In the genomic region with DNA sequence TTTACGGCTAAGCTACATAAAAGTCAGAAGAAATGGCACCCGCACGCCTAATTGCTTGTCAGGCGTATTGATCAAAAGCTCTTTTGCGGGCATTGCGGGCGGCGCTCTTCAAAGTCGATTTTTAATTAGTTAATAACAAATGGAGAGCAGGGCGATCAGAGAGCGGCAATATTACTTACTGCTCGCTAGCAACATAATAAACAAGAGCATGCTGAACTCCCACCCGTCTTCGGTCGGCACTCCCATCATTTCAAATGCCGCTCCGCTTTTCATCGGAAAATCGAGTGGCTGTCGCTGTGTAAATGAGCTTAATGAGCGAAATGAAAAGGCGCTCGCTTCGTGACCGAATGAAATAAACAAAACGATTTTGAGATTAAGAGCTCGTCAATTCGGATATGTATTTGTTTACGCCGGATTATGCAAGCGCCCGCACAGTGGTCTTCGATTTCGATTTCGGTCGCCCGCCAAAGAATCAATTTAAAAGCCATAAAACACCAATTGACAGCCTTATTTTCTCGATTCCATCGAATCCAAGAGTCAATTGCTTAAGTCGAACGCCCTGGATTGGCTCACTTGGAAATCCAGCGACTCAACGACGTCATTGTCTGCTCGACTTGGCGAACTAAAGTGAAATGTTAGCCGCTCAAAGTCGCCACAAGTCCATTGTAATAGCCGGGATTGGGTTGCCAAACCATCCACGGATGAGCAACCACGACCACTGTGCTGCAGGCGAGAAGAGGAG, we compare ENCODE assay signal across 1 fruit fly cellular context.
A peak's percentile ranks its signal among the peaks of the same experiment; 100 is the strongest.
TF ChIP-seq lines count a peak whose summit lies in the region.

No protein-coding gene starts in this region.

TF ChIP-seq in whole organism, embryonic, 481 proteins besides CTCF, POLR2A, EP300 and RAD21 (continued from another document and continues in another):
- peak; percentile 66 for TF ChIP-seq CG12769 (tag; optimal IDR thresholded peaks at IDR 0.05; lab: Kevin White, UChicago)
- peak; percentile 66 for TF ChIP-seq NC2β (GFP tag; optimal IDR thresholded peaks at IDR 0.05; lab: Kevin White, UChicago)
- TF ChIP-seq CG7928 (GFP tag; optimal IDR thresholded peaks at IDR 0.05; lab: Kevin White, UChicago): peak; percentile 39
- TF ChIP-seq CG31365 (tag; optimal IDR thresholded peaks at IDR 0.05; lab: Kevin White, UChicago): peak; percentile 33
- no peak; the same call in 2 of the 3 replicates for TF ChIP-seq sr (GFP tag; IDR thresholded peaks at IDR 0.05; lab: Robert Waterston, UW)
- peak; percentile 27 for TF ChIP-seq gsb-n (tag; optimal IDR thresholded peaks at IDR 0.05; lab: Kevin White, UChicago)
- no peak for TF ChIP-seq Scr (GFP tag; IDR thresholded peaks at IDR 0.05; lab: Robert Waterston, UW; ENCODE audit: partially characterized antibody)
- TF ChIP-seq Max (GFP tag; optimal IDR thresholded peaks at IDR 0.05; lab: Kevin White, UChicago): peak; percentile 53
- peak; percentile 30 for TF ChIP-seq CG13123 (GFP tag; optimal IDR thresholded peaks at IDR 0.05; lab: Kevin White, UChicago)
- TF ChIP-seq Doc3 (GFP tag; IDR thresholded peaks at IDR 0.05; lab: Robert Waterston, UW; ENCODE audit: partially characterized antibody): no peak
- TF ChIP-seq Dfd (GFP tag; optimal IDR thresholded peaks at IDR 0.05; lab: Kevin White, UChicago): no peak
- peak; percentile 61 for TF ChIP-seq Myb (GFP tag; optimal IDR thresholded peaks at IDR 0.05; lab: Kevin White, UChicago)
- TF ChIP-seq Gsc (GFP tag; IDR thresholded peaks at IDR 0.05; lab: Robert Waterston, UW): peak; percentile 78
- TF ChIP-seq Atf3 (GFP tag; optimal IDR thresholded peaks at IDR 0.05; lab: Kevin White, UChicago): peak; percentile 63
- TF ChIP-seq CG3407 (GFP tag; optimal IDR thresholded peaks at IDR 0.05; lab: Kevin White, UChicago): peak; percentile 72
- peak; percentile 44 for TF ChIP-seq p53 (GFP tag; optimal IDR thresholded peaks at IDR 0.05; lab: Kevin White, UChicago)
- TF ChIP-seq ara (GFP tag; IDR thresholded peaks at IDR 0.05; lab: Robert Waterston, UW): peak; percentile 70
- TF ChIP-seq cwo (GFP tag; optimal IDR thresholded peaks at IDR 0.05; lab: Kevin White, UChicago): peak; percentile 55
- peak; percentile 56; the same call in 1 of the 2 replicates for TF ChIP-seq H2.0 (GFP tag; IDR thresholded peaks at IDR 0.05; lab: Robert Waterston, UW)
- peak; percentile 85; the same call in 2 of the 3 replicates for TF ChIP-seq CG11695 (GFP tag; IDR thresholded peaks at IDR 0.05; lab: Robert Waterston, UW)
- peak; percentile 63 for TF ChIP-seq CG32772 (GFP tag; IDR thresholded peaks at IDR 0.05; lab: Robert Waterston, UW)
- TF ChIP-seq Chrac-16 (GFP tag; optimal IDR thresholded peaks at IDR 0.05; lab: Kevin White, UChicago): peak; percentile 73
- TF ChIP-seq tna (GFP tag; IDR thresholded peaks at IDR 0.05; lab: Robert Waterston, UW; ENCODE audit: partially characterized antibody): no peak
- peak; percentile 62 for TF ChIP-seq Poxn (GFP tag; IDR thresholded peaks at IDR 0.05; lab: Robert Waterston, UW)
- peak; percentile 58 for TF ChIP-seq CG16815 (GFP tag; optimal IDR thresholded peaks at IDR 0.05; lab: Kevin White, UChicago)
- TF ChIP-seq chm (GFP tag; IDR thresholded peaks at IDR 0.05; lab: Robert Waterston, UW): no peak; the same call in 1 of the 2 replicates
- TF ChIP-seq Xrp1 (GFP tag; IDR thresholded peaks at IDR 0.05; lab: Robert Waterston, UW): peak; percentile 64
- TF ChIP-seq CG3726 (GFP tag; IDR thresholded peaks at IDR 0.05; lab: Robert Waterston, UW): 0 out of 3 replicates have a peak, but pooled peaks have one; percentile 57
- TF ChIP-seq CG10959 (GFP tag; IDR thresholded peaks at IDR 0.05; lab: Robert Waterston, UW): peak; percentile 40; the same call in 1 of the 2 replicates
- TF ChIP-seq ase (GFP tag; IDR thresholded peaks at IDR 0.05; lab: Robert Waterston, UW): peak; percentile 74
- TF ChIP-seq CG31388 (GFP tag; optimal IDR thresholded peaks at IDR 0.05; lab: Kevin White, UChicago): no peak
- peak; percentile 65 for TF ChIP-seq CG6813 (GFP tag; optimal IDR thresholded peaks at IDR 0.05; lab: Kevin White, UChicago)
- TF ChIP-seq CG6683 (GFP tag; optimal IDR thresholded peaks at IDR 0.05; lab: Kevin White, UChicago): no peak
- peak; percentile 82 for TF ChIP-seq CG4820 (GFP tag; optimal IDR thresholded peaks at IDR 0.05; lab: Kevin White, UChicago)
- peak; percentile 79 for TF ChIP-seq ken (GFP tag; IDR thresholded peaks at IDR 0.05; lab: Robert Waterston, UW)
- peak; percentile 86 for TF ChIP-seq CG10209 (GFP tag; optimal IDR thresholded peaks at IDR 0.05; lab: Kevin White, UChicago)
- no peak for TF ChIP-seq CG17912 (GFP tag; optimal IDR thresholded peaks at IDR 0.05; lab: Kevin White, UChicago)
- TF ChIP-seq danr (GFP tag; IDR thresholded peaks at IDR 0.05; lab: Robert Waterston, UW): peak; percentile 80
- peak; percentile 52 for TF ChIP-seq fd64A (GFP tag; optimal IDR thresholded peaks at IDR 0.05; lab: Kevin White, UChicago)
- 0 out of 2 replicates have a peak, but pooled peaks have one; percentile 55 for TF ChIP-seq sim (GFP tag; IDR thresholded peaks at IDR 0.05; lab: Robert Waterston, UW)
- TF ChIP-seq CG17361 (GFP tag; IDR thresholded peaks at IDR 0.05; lab: Robert Waterston, UW): peak; percentile 92
- TF ChIP-seq CG4328 (GFP tag; optimal IDR thresholded peaks at IDR 0.05; lab: Kevin White, UChicago): peak; percentile 49
- TF ChIP-seq bsh (GFP tag; optimal IDR thresholded peaks at IDR 0.05; lab: Kevin White, UChicago): peak in 1 of 2 experiments; percentile 71
- no peak for TF ChIP-seq Hr39 (optimal IDR thresholded peaks at IDR 0.05; lab: Kevin White, UChicago)
- TF ChIP-seq CG14965 (GFP tag; optimal IDR thresholded peaks at IDR 0.05; lab: Kevin White, UChicago; ENCODE audit: borderline replicate concordance): no peak
- TF ChIP-seq fd96Cb (tag; optimal IDR thresholded peaks at IDR 0.05; lab: Kevin White, UChicago): peak; percentile 84
- no peak for TF ChIP-seq gfzf (GFP tag; optimal IDR thresholded peaks at IDR 0.05; lab: Kevin White, UChicago)
- TF ChIP-seq Oaz (GFP tag; IDR thresholded peaks at IDR 0.05; lab: Robert Waterston, UW): peak; percentile 72
- peak; percentile 76 for TF ChIP-seq CG13775 (GFP tag; optimal IDR thresholded peaks at IDR 0.05; lab: Kevin White, UChicago)
- peak; percentile 44 for TF ChIP-seq CG4854 (GFP tag; optimal IDR thresholded peaks at IDR 0.05; lab: Kevin White, UChicago)
- TF ChIP-seq CG2678 (tag; optimal IDR thresholded peaks at IDR 0.05; lab: Kevin White, UChicago): peak; percentile 90
- TF ChIP-seq CG10654 (GFP tag; optimal IDR thresholded peaks at IDR 0.05; lab: Kevin White, UChicago): peak; percentile 81
- TF ChIP-seq emc (GFP tag; optimal IDR thresholded peaks at IDR 0.05; lab: Kevin White, UChicago): peak; percentile 52
- TF ChIP-seq sisA (GFP tag; IDR thresholded peaks at IDR 0.05; lab: Robert Waterston, UW): peak; percentile 91
- peak; percentile 71 for TF ChIP-seq CG6854 (GFP tag; optimal IDR thresholded peaks at IDR 0.05; lab: Kevin White, UChicago)
- TF ChIP-seq yki (optimal IDR thresholded peaks at IDR 0.05; lab: Kevin White, UChicago): no peak
- no peak for TF ChIP-seq B-H2 (GFP tag; optimal IDR thresholded peaks at IDR 0.05; lab: Kevin White, UChicago)
- peak; percentile 83 for TF ChIP-seq CG1529 (GFP tag; optimal IDR thresholded peaks at IDR 0.05; lab: Kevin White, UChicago)
- TF ChIP-seq CG1233 (GFP tag; optimal IDR thresholded peaks at IDR 0.05; lab: Kevin White, UChicago): peak; percentile 63
- TF ChIP-seq sug (tag; optimal IDR thresholded peaks at IDR 0.05; lab: Kevin White, UChicago): peak; percentile 63
- peak; percentile 47 for TF ChIP-seq Deaf1 (tag; optimal IDR thresholded peaks at IDR 0.05; lab: Kevin White, UChicago)
- TF ChIP-seq stwl (tag; optimal IDR thresholded peaks at IDR 0.05; lab: Kevin White, UChicago): no peak
- TF ChIP-seq CG12071 (GFP tag; optimal IDR thresholded peaks at IDR 0.05; lab: Kevin White, UChicago): peak; percentile 75
- TF ChIP-seq MESR4 (GFP tag; optimal IDR thresholded peaks at IDR 0.05; lab: Kevin White, UChicago): no peak
- peak; percentile 66; the same call in 1 of the 2 replicates for TF ChIP-seq sob (GFP tag; IDR thresholded peaks at IDR 0.05; lab: Robert Waterston, UW)
- TF ChIP-seq Bdp1 (GFP tag; optimal IDR thresholded peaks at IDR 0.05; lab: Kevin White, UChicago): peak; percentile 66
- TF ChIP-seq peb (GFP tag; IDR thresholded peaks at IDR 0.05; lab: Robert Waterston, UW): peak; percentile 54; the same call in 1 of the 2 replicates
- TF ChIP-seq CG10565 (GFP tag; optimal IDR thresholded peaks at IDR 0.05; lab: Kevin White, UChicago): no peak
- peak; percentile 66 for TF ChIP-seq repo (GFP tag; optimal IDR thresholded peaks at IDR 0.05; lab: Kevin White, UChicago)
- peak; percentile 57 for TF ChIP-seq Dip2 (GFP tag; IDR thresholded peaks at IDR 0.05; lab: Robert Waterston, UW)
- TF ChIP-seq inv (GFP tag; IDR thresholded peaks at IDR 0.05; lab: Robert Waterston, UW; ENCODE audit: partially characterized antibody): no peak
- TF ChIP-seq jumu (GFP tag; optimal IDR thresholded peaks at IDR 0.05; lab: Kevin White, UChicago): peak; percentile 80
- peak; percentile 86 for TF ChIP-seq ttk (GFP tag; IDR thresholded peaks at IDR 0.05; lab: Robert Waterston, UW)
- TF ChIP-seq gro (GFP tag; optimal IDR thresholded peaks at IDR 0.05; lab: Kevin White, UChicago): no peak
- peak; percentile 72 for TF ChIP-seq CG4404 (GFP tag; IDR thresholded peaks at IDR 0.05; lab: Robert Waterston, UW)
- TF ChIP-seq psq (GFP tag; optimal IDR thresholded peaks at IDR 0.05; lab: Kevin White, UChicago): peak; percentile 13
- peak; percentile 80 for TF ChIP-seq al (GFP tag; IDR thresholded peaks at IDR 0.05; lab: Robert Waterston, UW)
- TF ChIP-seq cad (GFP tag; optimal IDR thresholded peaks at IDR 0.05; lab: Kevin White, UChicago): no peak
- peak; percentile 68 for TF ChIP-seq eyg (GFP tag; optimal IDR thresholded peaks at IDR 0.05; lab: Kevin White, UChicago)
- TF ChIP-seq ap (GFP tag; IDR thresholded peaks at IDR 0.05; lab: Robert Waterston, UW): peak; percentile 78
- TF ChIP-seq CG4730 (GFP tag; IDR thresholded peaks at IDR 0.05; lab: Robert Waterston, UW): peak; percentile 73
- peak; percentile 74 for TF ChIP-seq tin (GFP tag; optimal IDR thresholded peaks at IDR 0.05; lab: Kevin White, UChicago)
- TF ChIP-seq CG7839 (tag; optimal IDR thresholded peaks at IDR 0.05; lab: Kevin White, UChicago): peak; percentile 89
- TF ChIP-seq CG9932 (GFP tag; IDR thresholded peaks at IDR 0.05; lab: Robert Waterston, UW): peak; percentile 76
- TF ChIP-seq ewg (GFP tag; optimal IDR thresholded peaks at IDR 0.05; lab: Kevin White, UChicago): peak; percentile 82
- peak; percentile 83 for TF ChIP-seq HHEX (GFP tag; optimal IDR thresholded peaks at IDR 0.05; lab: Kevin White, UChicago)
- TF ChIP-seq Sox100B (GFP tag; optimal IDR thresholded peaks at IDR 0.05; lab: Kevin White, UChicago): peak; percentile 92
- no peak for TF ChIP-seq C15 (GFP tag; IDR thresholded peaks at IDR 0.05; lab: Robert Waterston, UW)
- TF ChIP-seq Rx (GFP tag; IDR thresholded peaks at IDR 0.05; lab: Robert Waterston, UW): peak; percentile 79
- no peak for TF ChIP-seq Stat92E (GFP tag; optimal IDR thresholded peaks at IDR 0.05; lab: Kevin White, UChicago)
- TF ChIP-seq CG11560 (tag; IDR thresholded peaks at IDR 0.05; lab: Robert Waterston, UW): peak; percentile 73
- TF ChIP-seq Hey (tag; optimal IDR thresholded peaks at IDR 0.05; lab: Kevin White, UChicago): no peak
- peak; percentile 83 for TF ChIP-seq Atf-2 (GFP tag; optimal IDR thresholded peaks at IDR 0.05; lab: Kevin White, UChicago)
- peak; percentile 79 for TF ChIP-seq Hr3 (GFP tag; optimal IDR thresholded peaks at IDR 0.05; lab: Kevin White, UChicago)
- TF ChIP-seq ci (GFP tag; IDR thresholded peaks at IDR 0.05; lab: Robert Waterston, UW): peak; percentile 80
- TF ChIP-seq Mad (GFP tag; optimal IDR thresholded peaks at IDR 0.05; lab: Kevin White, UChicago): peak; percentile 69
- peak; percentile 89 for TF ChIP-seq gem (tag; optimal IDR thresholded peaks at IDR 0.05; lab: Kevin White, UChicago)
- peak; percentile 77 for TF ChIP-seq croc (GFP tag; conservative IDR thresholded peaks at IDR 0.05; lab: Robert Waterston, UW)
- no peak for TF ChIP-seq CG6791 (GFP tag; IDR thresholded peaks at IDR 0.05; lab: Robert Waterston, UW; ENCODE audit: partially characterized antibody)
- peak; percentile 77 for TF ChIP-seq tio (GFP tag; optimal IDR thresholded peaks at IDR 0.05; lab: Kevin White, UChicago)
- peak; percentile 67 for TF ChIP-seq CG10543 (GFP tag; optimal IDR thresholded peaks at IDR 0.05; lab: Kevin White, UChicago)
- peak; percentile 75 for TF ChIP-seq fu2 (GFP tag; optimal IDR thresholded peaks at IDR 0.05; lab: Kevin White, UChicago)
- peak; percentile 22 for TF ChIP-seq trem (tag; optimal IDR thresholded peaks at IDR 0.05; lab: Kevin White, UChicago)
- TF ChIP-seq CkIIα-i1 (GFP tag; IDR thresholded peaks at IDR 0.05; lab: Robert Waterston, UW): no peak
- TF ChIP-seq CG31224 (GFP tag; IDR thresholded peaks at IDR 0.05; lab: Robert Waterston, UW): peak; percentile 70
- TF ChIP-seq CG6272 (GFP tag; IDR thresholded peaks at IDR 0.05; lab: Robert Waterston, UW): peak; percentile 71
- TF ChIP-seq Awh (GFP tag; IDR thresholded peaks at IDR 0.05; lab: Robert Waterston, UW): peak; percentile 73; the same call in 1 of the 2 replicates
- peak; percentile 72 for TF ChIP-seq CG8388 (GFP tag; optimal IDR thresholded peaks at IDR 0.05; lab: Kevin White, UChicago)
- no peak for TF ChIP-seq Dp (GFP tag; optimal IDR thresholded peaks at IDR 0.05; lab: Kevin White, UChicago)
- no peak for TF ChIP-seq unc-4 (GFP tag; IDR thresholded peaks at IDR 0.05; lab: Robert Waterston, UW; ENCODE audit: partially characterized antibody)
- peak; percentile 75 for TF ChIP-seq nerfin-1 (tag; optimal IDR thresholded peaks at IDR 0.05; lab: Kevin White, UChicago)
- TF ChIP-seq CG11723 (GFP tag; optimal IDR thresholded peaks at IDR 0.05; lab: Kevin White, UChicago): peak; percentile 85
- TF ChIP-seq CG18619 (GFP tag; optimal IDR thresholded peaks at IDR 0.05; lab: Kevin White, UChicago): peak; percentile 82
- TF ChIP-seq D (optimal IDR thresholded peaks at IDR 0.05; lab: Kevin White, UChicago): no peak
- TF ChIP-seq D (GFP tag; optimal IDR thresholded peaks at IDR 0.05; lab: Kevin White, UChicago): peak; percentile 84
- peak; percentile 13 for TF ChIP-seq CG17802 (tag; optimal IDR thresholded peaks at IDR 0.05; lab: Kevin White, UChicago)
- peak; percentile 77 for TF ChIP-seq Ada2b (GFP tag; IDR thresholded peaks at IDR 0.05; lab: Robert Waterston, UW)
- TF ChIP-seq GATAe (GFP tag; conservative IDR thresholded peaks at IDR 0.05; lab: Robert Waterston, UW): peak; percentile 39
- no peak for TF ChIP-seq hbn (GFP tag; IDR thresholded peaks at IDR 0.05; lab: Robert Waterston, UW; ENCODE audit: partially characterized antibody)
- peak; percentile 72 for TF ChIP-seq CG4424 (GFP tag; optimal IDR thresholded peaks at IDR 0.05; lab: Kevin White, UChicago)
- peak; percentile 66 for TF ChIP-seq ERR (GFP tag; optimal IDR thresholded peaks at IDR 0.05; lab: Kevin White, UChicago)
